Worm (Caenorhabditis elegans) whole organism, midembryonic: ENCODE results near the gene K11D12.6.

Source experiments
- T22C8.4 ChIP-seq: fragments of 200-800 bp; sonication (Bioruptor generic); IDR thresholded peaks from 2 replicates; pipeline ENCODE4 v1.3.6; 2022; ENCODE audit warnings: missing genetic modification characterization, missing compliant biosample characterization
- cog-1 ChIP-seq: sonication (generic microtip); optimal IDR thresholded peaks from 2 replicates; lab custom pipeline; 2016; ENCODE audit warnings: missing genetic modification characterization, missing compliant biosample characterization
- flt-1 ChIP-seq: fragments of 200-800 bp; sonication (Bioruptor generic); IDR thresholded peaks from 2 replicates; pipeline ENCODE4 v1.3.6; 2022; ENCODE audit warnings: missing genetic modification characterization, missing compliant biosample characterization
- med-1 ChIP-seq: sonication (generic microtip); optimal IDR thresholded peaks from 2 replicates; lab custom pipeline; 2017; ENCODE audit warnings: missing genetic modification characterization, mild to moderate bottlenecking, missing compliant biosample characterization, antibody characterized with exemption, missing genetic modification reagents; ENCODE audit not compliant: insufficient read depth
- tab-1 ChIP-seq: fragments of 200-800 bp; sonication (Bioruptor generic); IDR thresholded peaks from 2 replicates; pipeline ENCODE4 v1.3.6; 2022; ENCODE audit warnings: missing genetic modification characterization, missing compliant biosample characterization
- ztf-23 ChIP-seq: fragments of 200-800 bp; sonication (Bioruptor generic); IDR thresholded peaks from 2 replicates; pipeline ENCODE4 v1.3.6; 2022; ENCODE audit warnings: missing genetic modification reagents, missing genetic modification characterization, missing compliant biosample characterization
- ztf-29 ChIP-seq: fragments of 200-800 bp; sonication (Bioruptor generic); IDR thresholded peaks from 2 replicates; pipeline ENCODE4 v1.3.6; 2022; ENCODE audit warnings: missing genetic modification reagents, missing genetic modification characterization, missing compliant biosample characterization

- TF ChIP-seq flt-1 (GFP tag; lab: Robert Waterston, UW) (no peak), ztf-29 (no peak), ztf-23 (no peak), cog-1 (no peak), T22C8.4 (no peak), tab-1 (no peak), med-1 (no peak)
Observed at ce11 chrV:5026438-5026837, 8.5 kb downstream of the K11D12.6 start.
